Worm (Caenorhabditis elegans): Measurements from ENCODE around the gene skpo-3.

The skpo-3 gene

DNA sequence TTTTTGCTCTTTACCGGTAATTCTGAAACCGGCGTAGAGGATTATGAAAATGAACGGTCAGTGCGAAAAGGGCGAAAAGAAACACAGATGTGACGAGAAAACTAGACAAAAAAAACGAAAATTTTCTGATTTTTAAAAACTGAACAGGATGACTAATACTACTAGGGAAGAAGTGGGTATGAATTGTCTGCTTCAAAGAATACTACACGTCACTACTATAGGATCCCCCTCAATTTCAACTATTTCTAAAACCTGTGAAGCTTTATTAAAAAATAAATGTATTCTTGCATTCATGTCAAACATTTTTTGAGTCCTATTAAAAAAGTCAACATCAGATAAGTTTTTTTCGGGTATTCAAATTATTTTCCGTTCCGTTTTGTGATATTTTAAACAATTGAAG, 21.6 kb upstream of the skpo-3 start:
- TF ChIP-seq dao-5 (tag; optimal IDR thresholded peaks at IDR 0.05) = no peak
- TF ChIP-seq him-1 (tag; optimal IDR thresholded peaks at IDR 0.05) = no peak
- no peak for TF ChIP-seq W03F9.2 (tag; optimal IDR thresholded peaks at IDR 0.05)

DNA sequence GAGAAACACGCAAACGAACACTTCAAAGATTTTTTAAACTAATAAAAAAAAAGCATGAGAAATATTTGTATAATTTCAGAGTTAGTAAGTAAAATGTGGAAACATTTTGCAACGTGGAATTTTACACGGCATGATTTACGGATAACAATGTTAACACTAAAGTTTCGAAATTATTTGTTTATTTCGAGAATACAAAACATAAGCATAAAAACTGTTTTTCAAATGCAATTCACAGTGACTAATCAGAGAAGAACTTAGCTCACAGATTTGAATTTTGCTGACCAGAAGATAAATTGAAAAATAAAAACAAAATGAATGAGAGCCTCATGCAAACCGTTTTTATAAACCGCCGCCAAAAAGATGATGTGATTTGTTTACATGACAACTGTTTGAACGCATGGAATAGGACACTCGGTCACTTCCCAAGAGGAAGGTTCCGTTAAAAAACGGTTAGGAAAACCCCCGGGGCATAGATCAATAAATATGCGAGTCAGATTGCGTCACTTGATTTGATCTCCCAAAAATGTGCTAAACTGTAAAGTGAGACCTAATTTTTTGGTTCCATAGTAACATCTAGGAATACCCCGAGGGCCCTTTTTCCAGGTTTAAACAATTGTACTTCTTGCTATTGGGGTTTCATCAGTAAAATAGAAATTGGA, 19.7 kb upstream of the skpo-3 start, which contains the start of gene clh-3:
TSS of gene clh-3 (minus strand) at position 51 of the 659 bp plus-strand sequence.
- TF ChIP-seq dao-5 (tag; optimal IDR thresholded peaks at IDR 0.05) = no peak
- no peak for TF ChIP-seq him-1 (tag; optimal IDR thresholded peaks at IDR 0.05)
- TF ChIP-seq W03F9.2 (tag; optimal IDR thresholded peaks at IDR 0.05) = no peak

DNA sequence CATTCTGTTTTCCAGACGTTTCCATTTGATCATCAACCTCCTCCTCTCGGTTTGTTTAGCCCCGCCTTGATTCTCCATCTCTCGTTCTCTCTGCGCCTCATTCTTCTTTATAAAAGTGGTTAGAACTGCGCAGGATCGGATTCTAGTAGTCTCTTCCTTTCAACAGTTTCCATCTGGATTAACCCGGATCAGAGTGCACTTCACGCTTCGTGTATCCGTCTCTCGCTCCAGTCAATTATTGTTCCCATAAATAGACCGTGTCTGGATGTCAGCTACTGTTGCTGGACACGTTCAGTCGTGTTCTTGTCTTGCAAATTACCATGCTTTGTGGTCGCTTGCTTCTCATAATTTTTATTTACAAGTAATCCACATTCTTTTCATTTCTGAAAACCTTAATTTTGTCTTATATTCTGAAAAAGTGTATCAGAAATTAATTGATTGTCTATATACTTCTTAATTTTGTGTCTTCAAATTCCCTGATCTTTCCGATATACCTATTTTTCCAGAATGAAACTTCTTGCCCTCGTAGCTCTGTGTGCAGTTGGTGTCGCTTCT, 17.0 kb upstream of the skpo-3 start, which contains the start of gene F32A5.4:
TSS of gene F32A5.4 (plus strand) at position 505 of the 555 bp plus-strand sequence.
- TF ChIP-seq dao-5 (tag; optimal IDR thresholded peaks at IDR 0.05) (no peak), him-1 (tag; optimal IDR thresholded peaks at IDR 0.05) (no peak), W03F9.2 (tag; optimal IDR thresholded peaks at IDR 0.05) (no peak)

DNA sequence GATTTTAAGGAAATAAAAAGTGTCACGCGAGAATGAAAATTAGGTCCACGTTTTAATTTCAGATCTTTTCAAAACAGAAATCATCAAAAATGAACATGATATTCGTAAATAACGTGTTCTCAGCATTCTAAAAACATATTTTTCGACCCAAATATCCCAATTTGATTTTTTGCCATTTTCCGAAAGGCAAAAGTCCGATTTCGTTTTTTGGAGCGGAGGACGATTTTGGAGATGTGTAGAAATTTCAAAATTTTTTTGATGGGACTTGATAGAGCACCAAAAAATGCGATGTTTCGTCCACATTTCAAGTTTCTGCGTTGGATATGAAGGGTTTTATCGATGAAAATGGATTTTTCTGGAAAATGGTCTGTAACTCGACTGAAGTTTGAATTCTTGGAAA, 15.0 kb upstream of the skpo-3 start:
- TF ChIP-seq dao-5 (tag; optimal IDR thresholded peaks at IDR 0.05) (no peak), him-1 (tag; optimal IDR thresholded peaks at IDR 0.05) (no peak), W03F9.2 (tag; optimal IDR thresholded peaks at IDR 0.05) (no peak)

DNA sequence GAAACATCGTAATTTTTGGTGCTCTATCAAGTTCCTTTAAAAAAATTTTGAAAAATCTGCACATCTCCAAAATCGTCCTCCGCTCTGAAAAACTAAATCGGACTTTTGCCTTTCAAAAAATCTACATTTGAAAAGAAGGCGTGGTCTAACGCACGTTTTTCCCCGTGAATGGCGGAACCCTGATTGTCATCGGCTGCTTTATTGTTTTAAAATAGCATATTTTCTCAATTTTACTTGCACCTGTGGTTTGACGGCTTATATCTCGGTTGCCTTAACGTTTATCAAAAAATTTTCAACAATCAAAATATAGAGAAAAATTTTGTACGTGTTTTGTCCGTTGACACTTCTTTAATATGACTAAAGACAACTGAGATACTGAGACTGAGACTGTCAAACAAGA, 13.7 kb upstream of the skpo-3 start:
- TF ChIP-seq W03F9.2 (tag; optimal IDR thresholded peaks at IDR 0.05) (no peak), him-1 (tag; optimal IDR thresholded peaks at IDR 0.05) (no peak)

- TF ChIP-seq dao-5 (tag; optimal IDR thresholded peaks at IDR 0.05) (no peak), him-1 (tag; optimal IDR thresholded peaks at IDR 0.05) (no peak), W03F9.2 (tag; optimal IDR thresholded peaks at IDR 0.05) (no peak)
Measured at ce11 chrII:7232517-7232916, 13.2 kb upstream of the skpo-3 start, which contains the start of gene ctsa-3.1. TSS of gene ctsa-3.1 (plus strand) at chrII:7232853.

ce11 chrII:7233274-7233673, 12.4 kb upstream of the skpo-3 start:
- TF ChIP-seq W03F9.2 (tag; optimal IDR thresholded peaks at IDR 0.05) = no peak
- no peak for TF ChIP-seq dao-5 (tag; optimal IDR thresholded peaks at IDR 0.05)
- TF ChIP-seq him-1 (tag; optimal IDR thresholded peaks at IDR 0.05) = no peak

DNA sequence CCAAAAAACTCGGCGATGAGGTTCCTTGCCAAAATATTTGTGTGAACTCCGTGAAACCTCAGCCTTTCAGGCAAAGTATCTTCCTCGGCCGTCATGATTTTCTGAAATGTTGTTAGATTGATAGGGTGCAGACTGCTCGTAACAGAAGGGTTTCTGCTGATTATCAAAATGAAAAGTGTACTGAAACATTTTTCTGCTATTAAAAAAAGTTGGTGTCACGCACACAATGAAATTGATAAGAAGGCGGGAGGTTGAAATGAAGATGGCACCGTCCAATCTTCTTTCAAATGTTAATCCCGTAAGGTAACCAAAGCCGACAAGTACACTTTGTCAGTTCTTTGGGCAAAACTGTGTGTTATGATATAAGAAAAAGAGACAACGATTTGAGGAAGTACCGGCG, 8.7 kb upstream of the skpo-3 start:
- no peak for TF ChIP-seq W03F9.2 (tag; optimal IDR thresholded peaks at IDR 0.05)
- no peak for TF ChIP-seq him-1 (tag; optimal IDR thresholded peaks at IDR 0.05)
- TF ChIP-seq dao-5 (tag; optimal IDR thresholded peaks at IDR 0.05) = no peak

- TF ChIP-seq W03F9.2 (tag; optimal IDR thresholded peaks at IDR 0.05) (no peak), dao-5 (tag; optimal IDR thresholded peaks at IDR 0.05) (no peak), him-1 (tag; optimal IDR thresholded peaks at IDR 0.05) (no peak)
Measured at ce11 chrII:7238248-7238647, 7.4 kb upstream of the skpo-3 start, which contains the start of gene aqp-1. TSS of gene aqp-1 (minus strand) at chrII:7238349.

ce11 chrII:7238791-7239190, 6.9 kb upstream of the skpo-3 start:
- TF ChIP-seq W03F9.2 (tag; optimal IDR thresholded peaks at IDR 0.05) = no peak
- TF ChIP-seq dao-5 (tag; optimal IDR thresholded peaks at IDR 0.05) = no peak
- no peak for TF ChIP-seq him-1 (tag; optimal IDR thresholded peaks at IDR 0.05)

ce11 chrII:7239705-7240104, 6.0 kb upstream of the skpo-3 start:
- no peak for TF ChIP-seq W03F9.2 (tag; optimal IDR thresholded peaks at IDR 0.05)
- no peak for TF ChIP-seq him-1 (tag; optimal IDR thresholded peaks at IDR 0.05)
- no peak for TF ChIP-seq dao-5 (tag; optimal IDR thresholded peaks at IDR 0.05)

ce11 chrII:7242754-7243153, 2.9 kb upstream of the skpo-3 start:
- TF ChIP-seq dao-5 (tag; optimal IDR thresholded peaks at IDR 0.05) (no peak), him-1 (tag; optimal IDR thresholded peaks at IDR 0.05) (no peak), W03F9.2 (tag; optimal IDR thresholded peaks at IDR 0.05) (no peak)

- TF ChIP-seq W03F9.2 (tag; optimal IDR thresholded peaks at IDR 0.05) (no peak), him-1 (tag; optimal IDR thresholded peaks at IDR 0.05) (no peak), dao-5 (tag; optimal IDR thresholded peaks at IDR 0.05) (no peak)
Measured at ce11 chrII:7251978-7252377, 6.3 kb downstream of the skpo-3 start, which contains the start of the genes prx-13 and ada-2. TSS of gene prx-13 (minus strand) at chrII:7252015. TSS of gene ada-2 (plus strand) at chrII:7252259.

ce11 chrII:7253073-7253472, 7.4 kb downstream of the skpo-3 start, which contains the start of gene lsm-4:
TSS of gene lsm-4 (minus strand) at chrII:7253163.
- TF ChIP-seq dao-5 (tag; optimal IDR thresholded peaks at IDR 0.05) (no peak), him-1 (tag; optimal IDR thresholded peaks at IDR 0.05) (no peak), W03F9.2 (tag; optimal IDR thresholded peaks at IDR 0.05) (no peak)

All from whole organism, L4/young adult.